Worm (Caenorhabditis elegans) whole organism, young adult: ENCODE measurements around the gene str-256.

Source experiments
- F37B4.10 ChIP-seq: fragments of 200-800 bp; sonication (Bioruptor generic); IDR thresholded peaks from 2 replicates; pipeline ENCODE4 v1.3.6; 2022; ENCODE audit warnings: missing genetic modification characterization, missing compliant biosample characterization
- F39B2.1 ChIP-seq: fragments of 200-800 bp; sonication (Bioruptor generic); IDR thresholded peaks from 2 replicates; pipeline ENCODE4 v1.3.6; 2022; ENCODE audit warnings: missing genetic modification reagents, missing genetic modification characterization, missing compliant biosample characterization
- aptf-2 ChIP-seq: fragments of 200-800 bp; sonication (Bioruptor generic); conservative IDR thresholded peaks from 2 replicates; pipeline ENCODE4 v1.3.6; 2022; ENCODE audit warnings: missing genetic modification reagents, missing genetic modification characterization, missing compliant biosample characterization
- hmg-1.2 ChIP-seq: fragments of 200-800 bp; sonication (Bioruptor generic); IDR thresholded peaks from 2 replicates; pipeline ENCODE4 v1.3.6; 2022; ENCODE audit warnings: missing genetic modification reagents, missing genetic modification characterization, missing compliant biosample characterization
- nhr-27 ChIP-seq: fragments of 200-800 bp; sonication (Bioruptor generic); optimal IDR thresholded peaks from 2 replicates; lab custom pipeline; 2018; ENCODE audit warnings: mild to moderate bottlenecking, missing genetic modification characterization, moderate library complexity, missing compliant biosample characterization

The str-256 gene

DNA sequence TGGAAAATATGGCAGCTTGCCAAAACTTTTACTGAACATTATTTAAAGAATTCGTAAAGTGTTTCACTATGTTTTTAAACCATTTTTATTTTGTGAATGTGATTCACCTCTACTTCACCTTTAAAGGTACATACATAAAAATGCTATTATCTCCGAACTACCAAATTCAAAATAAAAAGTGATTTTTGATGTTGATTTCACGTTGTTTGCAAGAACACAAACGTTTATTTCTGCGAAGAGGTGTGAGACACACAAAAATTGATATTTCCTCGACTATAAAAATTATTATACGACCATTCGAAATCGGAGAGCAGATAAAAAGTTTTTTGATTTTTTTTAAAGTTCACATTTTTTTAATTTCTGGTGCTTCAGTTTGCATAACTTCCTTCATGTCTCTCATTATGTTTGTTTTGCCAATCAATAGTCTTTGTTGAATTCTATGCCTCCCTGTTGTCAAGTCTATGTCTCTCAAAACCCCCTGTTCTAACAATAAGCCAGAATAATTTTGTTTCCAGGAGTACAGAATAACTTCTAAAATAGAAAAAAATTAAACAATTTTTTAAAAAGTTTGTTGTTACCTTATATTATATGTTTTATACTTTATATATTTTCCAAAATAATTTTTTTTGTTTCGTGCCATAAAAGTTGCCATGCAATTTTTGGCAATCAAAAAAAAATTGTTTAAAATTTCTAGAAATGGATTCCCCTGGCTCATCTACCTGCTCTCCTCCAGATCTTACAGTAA is 50.2 kb downstream of the str-256 start, which contains the start of gene nhr-123:
nhr-123 (plus strand) TSS at position 695 of the 745 bp plus-strand sequence.
- TF ChIP-seq F37B4.10 (GFP tag; lab: Robert Waterston, UW) (no peak), nhr-27 (tag; lab: Kevin White, UChicago) (no peak), aptf-2 (GFP tag; lab: Robert Waterston, UW) (no peak), hmg-1.2 (peak; percentile 15; the same call in 1 of the 2 replicates), F39B2.1 (no peak)
